Worm (Caenorhabditis elegans) whole organism, L4 larva: ENCODE measurements around the gene msp-152.

ENCODE experiments used
- ces-1 ChIP-seq: fragments of 150-350 bp; sonication (generic microtip); optimal IDR thresholded peaks from 4 replicates; lab custom pipeline; 2014; ENCODE audit warnings: missing biosample characterization, missing genetic modification reagents, missing genetic modification characterization
- dmd-6 ChIP-seq: fragments of 200-800 bp; sonication (Bioruptor generic); IDR thresholded peaks from 2 replicates; pipeline ENCODE4 v1.3.6; 2022; ENCODE audit warnings: missing genetic modification reagents, missing genetic modification characterization, missing compliant biosample characterization
- egl-27 ChIP-seq: sonication (generic microtip); optimal IDR thresholded peaks from 3 replicates; lab custom pipeline; 2017; ENCODE audit warnings: missing biosample characterization, missing genetic modification reagents, missing genetic modification characterization
- unc-130 ChIP-seq: sonication (generic microtip); optimal IDR thresholded peaks from 2 replicates; lab custom pipeline; 2016; ENCODE audit warnings: missing genetic modification reagents, missing genetic modification characterization, missing compliant biosample characterization

- TF ChIP-seq ces-1 (no peak), dmd-6 (GFP tag; lab: Robert Waterston, UW) (0 out of 2 replicates have a peak, but pooled peaks have one; percentile 13), unc-130 (no peak), egl-27 (no peak)
Observed at ce11 chrII:4908160-4908559, 24.7 kb upstream of the msp-152 start.
